Fruit fly (Drosophila melanogaster) whole organism, embryonic: Measurements from ENCODE around the gene CG13898.
A peak's percentile ranks its signal among the peaks of the same experiment; 100 is the strongest.

ENCODE experiments used
- Abd-B ChIP-seq: fragments of 200-800 bp; sonication (Bioruptor generic); optimal IDR thresholded peaks from 2 replicates; lab custom pipeline; 2018; ENCODE audit warnings: missing biosample characterization, mild to moderate bottlenecking, missing genetic modification characterization, moderate library complexity
- Ada2b ChIP-seq: fragments of 200-800 bp; sonication (Bioruptor generic); IDR thresholded peaks from 2 replicates; pipeline ENCODE4 v1.3.6; 2022; ENCODE audit warnings: missing biosample characterization, missing genetic modification characterization
- CG10979 ChIP-seq: fragments of 200-800 bp; sonication (Bioruptor generic); optimal IDR thresholded peaks from 2 replicates; lab custom pipeline; 2018; ENCODE audit warnings: missing biosample characterization, mild to moderate bottlenecking, missing genetic modification characterization, moderate library complexity
- CG11456 ChIP-seq: fragments of 200-800 bp; sonication (Bioruptor generic); IDR thresholded peaks from 3 replicates; pipeline ENCODE4 v1.3.6; 2022; ENCODE audit warnings: missing biosample characterization, missing genetic modification characterization
- CG1233 ChIP-seq: fragments of 200-800 bp; sonication (Bioruptor generic); optimal IDR thresholded peaks from 4 replicates; lab custom pipeline; 2018; ENCODE audit warnings: missing biosample characterization, mild to moderate bottlenecking, missing genetic modification characterization
- CG12391 ChIP-seq: fragments of 200-800 bp; sonication (Bioruptor generic); optimal IDR thresholded peaks from 3 replicates; lab custom pipeline; 2018; ENCODE audit warnings: missing biosample characterization, mild to moderate bottlenecking, missing genetic modification characterization, moderate library complexity
- CG12744 ChIP-seq: fragments of 200-800 bp; sonication (Bioruptor generic); optimal IDR thresholded peaks from 2 replicates; lab custom pipeline; 2016; ENCODE audit warnings: missing biosample characterization, missing genetic modification characterization
- CG12769 ChIP-seq: fragments of 200-800 bp; sonication (Bioruptor generic); optimal IDR thresholded peaks from 2 replicates; lab custom pipeline; 2019; ENCODE audit warnings: missing biosample characterization, mild to moderate bottlenecking, missing genetic modification characterization, moderate library complexity
- CG13424 ChIP-seq: fragments of 200-800 bp; sonication (Bioruptor generic); optimal IDR thresholded peaks from 2 replicates; lab custom pipeline; 2019; ENCODE audit warnings: missing biosample characterization, mild to moderate bottlenecking, missing genetic modification characterization, moderate library complexity
- CG13775 ChIP-seq: fragments of 200-800 bp; sonication (Bioruptor generic); optimal IDR thresholded peaks from 3 replicates; lab custom pipeline; 2017; ENCODE audit warnings: missing biosample characterization, mild to moderate bottlenecking, missing genetic modification characterization
- CG14050 ChIP-seq: fragments of 200-800 bp; sonication (Bioruptor generic); IDR thresholded peaks from 3 replicates; pipeline ENCODE4 v1.3.6; 2022; ENCODE audit warnings: missing biosample characterization, missing genetic modification characterization
- CG15269 ChIP-seq: fragments of 200-800 bp; sonication (Bioruptor generic); optimal IDR thresholded peaks from 2 replicates; lab custom pipeline; 2018; ENCODE audit warnings: missing biosample characterization, mild to moderate bottlenecking, missing genetic modification characterization, moderate library complexity
- CG16863 ChIP-seq: fragments of 200-800 bp; sonication (Bioruptor generic); optimal IDR thresholded peaks from 3 replicates; lab custom pipeline; 2016; ENCODE audit warnings: missing biosample characterization, missing genetic modification characterization
- CG2202 ChIP-seq: fragments of 200-800 bp; sonication (Bioruptor generic); optimal IDR thresholded peaks from 2 replicates; lab custom pipeline; 2018; ENCODE audit warnings: missing biosample characterization, mild to moderate bottlenecking, missing genetic modification characterization
- CG2889 ChIP-seq: fragments of 200-800 bp; sonication (Bioruptor generic); IDR thresholded peaks from 3 replicates; pipeline ENCODE4 v1.3.6; 2022; ENCODE audit warnings: missing biosample characterization, missing genetic modification characterization
- CG31441 ChIP-seq: fragments of 200-800 bp; sonication (Bioruptor generic); IDR thresholded peaks from 2 replicates; pipeline ENCODE4 v1.3.6; 2022; ENCODE audit warnings: missing biosample characterization, missing genetic modification characterization
- CG32772 ChIP-seq: fragments of 200-800 bp; sonication (Bioruptor generic); IDR thresholded peaks from 2 replicates; pipeline ENCODE4 v1.3.6; 2022; ENCODE audit warnings: missing biosample characterization, missing genetic modification characterization
- CG6813 ChIP-seq: fragments of 200-800 bp; sonication (Bioruptor generic); optimal IDR thresholded peaks from 2 replicates; lab custom pipeline; 2017; ENCODE audit warnings: missing biosample characterization, missing genetic modification characterization, mild to moderate bottlenecking, moderate library complexity, missing genetic modification reagents
- CkIIα-i1 ChIP-seq: fragments of 200-800 bp; sonication (Bioruptor generic); IDR thresholded peaks from 2 replicates; pipeline ENCODE4 v1.3.6; 2022; ENCODE audit warnings: missing biosample characterization, missing genetic modification characterization
- Dbx ChIP-seq: fragments of 200-800 bp; sonication (Bioruptor generic); IDR thresholded peaks from 3 replicates; pipeline ENCODE4 v1.3.6; 2022; ENCODE audit warnings: missing biosample characterization, missing genetic modification characterization
- Doc2 ChIP-seq: fragments of 200-800 bp; sonication (Bioruptor generic); IDR thresholded peaks from 2 replicates; pipeline ENCODE4 v1.3.6; 2022; ENCODE audit warnings: missing biosample characterization, missing genetic modification characterization
- E2f2 ChIP-seq: fragments of 200-800 bp; sonication (Bioruptor generic); IDR thresholded peaks from 2 replicates; pipeline ENCODE4 v1.3.6; 2022; ENCODE audit warnings: missing biosample characterization, missing genetic modification characterization
- Hey ChIP-seq: fragments of 200-800 bp; sonication (Bioruptor generic); optimal IDR thresholded peaks from 3 replicates; lab custom pipeline; 2018; ENCODE audit warnings: missing biosample characterization, mild to moderate bottlenecking, missing genetic modification characterization
- HmgD ChIP-seq: fragments of 200-800 bp; sonication (Bioruptor generic); optimal IDR thresholded peaks from 3 replicates; lab custom pipeline; 2016; ENCODE audit warnings: missing biosample characterization, missing genetic modification characterization
- Hr3 ChIP-seq: fragments of 200-800 bp; sonication (Bioruptor generic); optimal IDR thresholded peaks from 3 replicates; lab custom pipeline; 2016; ENCODE audit warnings: missing biosample characterization, missing genetic modification characterization
- Hr51 ChIP-seq, 2 experiments: fragments of 200-800 bp; sonication (Bioruptor generic); optimal IDR thresholded peaks; 2 replicates in 1 of 2; 3 replicates in 1 of 2; lab custom pipeline; 2016 to 2018; ENCODE audit warnings: missing biosample characterization in 2 of 2, missing genetic modification characterization in 2 of 2, mild to moderate bottlenecking in 1 of 2, moderate library complexity in 1 of 2
- Hsf ChIP-seq: fragments of 200-800 bp; sonication (Bioruptor generic); optimal IDR thresholded peaks from 3 replicates; lab custom pipeline; 2016; ENCODE audit warnings: missing biosample characterization, missing genetic modification characterization
- Opbp ChIP-seq: fragments of 200-800 bp; sonication (Bioruptor generic); IDR thresholded peaks from 3 replicates; pipeline ENCODE4 v1.3.6; 2022; ENCODE audit warnings: missing biosample characterization, missing genetic modification characterization; ENCODE audit not compliant: partially characterized antibody
- Optix ChIP-seq: fragments of 200-800 bp; sonication (Bioruptor generic); IDR thresholded peaks from 3 replicates; pipeline ENCODE4 v1.3.6; 2022; ENCODE audit warnings: missing biosample characterization, missing genetic modification characterization
- PHDP ChIP-seq: fragments of 200-800 bp; sonication (Bioruptor generic); optimal IDR thresholded peaks from 3 replicates; lab custom pipeline; 2018; ENCODE audit warnings: missing biosample characterization, mild to moderate bottlenecking, missing genetic modification characterization, moderate library complexity
- Sox102F ChIP-seq: fragments of 200-800 bp; sonication (Bioruptor generic); optimal IDR thresholded peaks from 2 replicates; lab custom pipeline; 2018; ENCODE audit warnings: missing biosample characterization, mild to moderate bottlenecking, missing genetic modification characterization, moderate library complexity
- Sry-β ChIP-seq: fragments of 200-800 bp; sonication (Bioruptor generic); optimal IDR thresholded peaks from 2 replicates; lab custom pipeline; 2018; ENCODE audit warnings: missing biosample characterization, mild to moderate bottlenecking, missing genetic modification characterization, moderate library complexity
- al ChIP-seq: fragments of 200-800 bp; sonication (Bioruptor generic); IDR thresholded peaks from 2 replicates; pipeline ENCODE4 v1.3.6; 2022; ENCODE audit warnings: missing biosample characterization, missing genetic modification characterization
- cad ChIP-seq: fragments of >200 bp; optimal IDR thresholded peaks from 2 replicates; lab custom pipeline; 2017; ENCODE audit warnings: missing biosample characterization, missing genetic modification characterization
- dmrt99B ChIP-seq: fragments of 200-800 bp; sonication (Bioruptor generic); optimal IDR thresholded peaks from 2 replicates; lab custom pipeline; 2018; ENCODE audit warnings: missing biosample characterization, mild to moderate bottlenecking, missing genetic modification characterization, moderate library complexity
- eyg ChIP-seq: fragments of 200-800 bp; sonication (Bioruptor generic); optimal IDR thresholded peaks from 3 replicates; lab custom pipeline; 2016; ENCODE audit warnings: missing biosample characterization, missing genetic modification characterization
- fd96Cb ChIP-seq: fragments of 200-800 bp; sonication (Bioruptor generic); optimal IDR thresholded peaks from 2 replicates; lab custom pipeline; 2018; ENCODE audit warnings: missing biosample characterization, mild to moderate bottlenecking, missing genetic modification characterization, moderate library complexity
- grn ChIP-seq: fragments of 200-800 bp; sonication (Bioruptor generic); optimal IDR thresholded peaks from 3 replicates; lab custom pipeline; 2017; ENCODE audit warnings: missing biosample characterization, missing genetic modification characterization
- h ChIP-seq: fragments of >200 bp; optimal IDR thresholded peaks from 2 replicates; lab custom pipeline; 2017
- jing ChIP-seq: fragments of 200-800 bp; sonication (Bioruptor generic); optimal IDR thresholded peaks from 2 replicates; lab custom pipeline; 2018; ENCODE audit warnings: missing biosample characterization, mild to moderate bottlenecking, missing genetic modification characterization
- lilli ChIP-seq: fragments of 200-800 bp; sonication (Bioruptor generic); optimal IDR thresholded peaks from 3 replicates; lab custom pipeline; 2016; ENCODE audit warnings: missing biosample characterization, missing genetic modification characterization
- mirr ChIP-seq: fragments of 200-800 bp; sonication (Bioruptor generic); optimal IDR thresholded peaks from 3 replicates; lab custom pipeline; 2018; ENCODE audit warnings: missing biosample characterization, mild to moderate bottlenecking, missing genetic modification characterization
- nmo ChIP-seq: fragments of 200-800 bp; sonication (Bioruptor generic); optimal IDR thresholded peaks from 2 replicates; lab custom pipeline; 2018; ENCODE audit warnings: missing biosample characterization, mild to moderate bottlenecking, missing genetic modification characterization, moderate library complexity
- pum ChIP-seq: fragments of 200-800 bp; sonication (Bioruptor generic); optimal IDR thresholded peaks from 2 replicates; lab custom pipeline; 2016; ENCODE audit warnings: missing biosample characterization, missing genetic modification characterization
- rib ChIP-seq: fragments of 200-800 bp; sonication (Bioruptor generic); IDR thresholded peaks from 2 replicates; pipeline ENCODE4 v1.3.6; 2022; ENCODE audit warnings: missing biosample characterization, missing genetic modification characterization
- slp2 ChIP-seq: fragments of 200-800 bp; sonication (Bioruptor generic); optimal IDR thresholded peaks from 2 replicates; lab custom pipeline; 2016; ENCODE audit warnings: missing biosample characterization, missing genetic modification characterization
- so ChIP-seq: fragments of 200-800 bp; sonication (Bioruptor generic); IDR thresholded peaks from 3 replicates; pipeline ENCODE4 v1.3.6; 2022; ENCODE audit warnings: missing biosample characterization, missing genetic modification characterization
- trh ChIP-seq: fragments of 200-800 bp; sonication (Bioruptor generic); optimal IDR thresholded peaks from 2 replicates; lab custom pipeline; 2016; ENCODE audit warnings: missing biosample characterization, missing genetic modification characterization
- tup ChIP-seq: fragments of 200-800 bp; sonication (Bioruptor generic); optimal IDR thresholded peaks from 2 replicates; lab custom pipeline; 2016; ENCODE audit warnings: missing biosample characterization, mild to moderate bottlenecking, missing genetic modification characterization, moderate library complexity
- twi ChIP-seq: fragments of 200-800 bp; optimal IDR thresholded peaks from 2 replicates; lab custom pipeline; 2019; ENCODE audit warnings: missing biosample characterization, mild to moderate bottlenecking, missing genetic modification characterization, moderate library complexity
- wdn ChIP-seq: fragments of 200-800 bp; sonication (Bioruptor generic); IDR thresholded peaks from 2 replicates; pipeline ENCODE4 v1.3.6; 2022; ENCODE audit warnings: missing biosample characterization, missing genetic modification characterization

The CG13898 gene

DNA sequence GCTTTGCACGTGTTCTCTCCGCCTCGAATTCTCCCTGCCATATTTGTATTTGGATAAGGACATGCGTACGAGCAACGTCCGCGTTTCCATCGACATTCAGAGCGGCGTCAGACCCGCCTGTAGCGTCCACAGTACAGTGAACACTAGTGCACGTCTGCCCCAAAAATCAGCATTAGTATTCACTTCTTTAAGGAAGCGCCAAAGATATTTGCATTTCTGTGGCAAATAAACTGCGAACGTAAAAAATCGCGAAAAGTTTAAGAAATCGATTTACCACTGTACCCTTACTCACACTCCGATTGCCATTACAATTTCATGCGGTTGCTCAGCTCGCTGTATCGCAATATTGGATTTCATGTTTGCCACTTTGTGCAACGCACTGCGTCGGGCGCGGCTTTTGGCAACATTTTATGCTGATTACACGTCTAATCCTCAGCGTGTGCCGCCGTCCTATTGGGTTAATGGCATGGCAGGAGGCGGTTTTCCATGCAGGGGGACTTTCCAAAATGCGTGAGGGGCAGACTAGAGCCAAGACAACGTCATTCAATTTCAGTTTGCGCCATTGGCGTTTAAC, 1.1 kb downstream of the CG13898 start (continued):
- TF ChIP-seq twi (peak; percentile 76), CG15269 (peak; percentile 87), CkIIα-i1 (GFP tag; lab: Robert Waterston, UW) (no peak), CG2202 (tag; lab: Kevin White, UChicago) (peak; percentile 60), CG11456 (GFP tag; lab: Robert Waterston, UW) (peak; percentile 94), CG12744 (GFP tag; lab: Kevin White, UChicago) (peak; percentile 75), jing (peak; percentile 88), CG1233 (GFP tag; lab: Kevin White, UChicago) (peak; percentile 70), nmo (GFP tag; lab: Kevin White, UChicago) (peak; percentile 84), CG31441 (GFP tag; lab: Robert Waterston, UW) (peak; percentile 77), slp2 (GFP tag; lab: Kevin White, UChicago) (peak; percentile 87), CG13775 (GFP tag; lab: Kevin White, UChicago) (peak; percentile 77), Doc2 (GFP tag; lab: Robert Waterston, UW) (0 out of 2 replicates have a peak, but pooled peaks have one; percentile 30), Sry-β (GFP tag; lab: Kevin White, UChicago) (peak; percentile 2), Opbp (GFP tag; lab: Robert Waterston, UW) (no peak), CG13424 (tag; lab: Kevin White, UChicago) (peak; percentile 89), CG12769 (tag; lab: Kevin White, UChicago) (peak; percentile 96), CG16863 (GFP tag; lab: Kevin White, UChicago) (peak; percentile 90), trh (GFP tag; lab: Kevin White, UChicago) (peak; percentile 38), HmgD (GFP tag; lab: Kevin White, UChicago) (peak; percentile 84), eyg (GFP tag; lab: Kevin White, UChicago) (peak; percentile 83), fd96Cb (tag; lab: Kevin White, UChicago) (peak; percentile 88), mirr (GFP tag; lab: Kevin White, UChicago) (peak; percentile 67), rib (GFP tag; lab: Robert Waterston, UW) (peak; percentile 89), CG32772 (GFP tag; lab: Robert Waterston, UW) (peak; percentile 94), CG2889 (peak; percentile 77), so (GFP tag; lab: Robert Waterston, UW) (peak; percentile 91), pum (GFP tag; lab: Kevin White, UChicago) (peak; percentile 83), Hsf (GFP tag; lab: Kevin White, UChicago) (peak; percentile 91), Abd-B (peak; percentile 81), Hey (tag; lab: Kevin White, UChicago) (peak; percentile 98), Dbx (GFP tag; lab: Robert Waterston, UW) (peak; percentile 91), Ada2b (peak; percentile 91), tup (GFP tag; lab: Kevin White, UChicago) (peak; percentile 91), Sox102F (GFP tag; lab: Kevin White, UChicago) (peak; percentile 90), lilli (GFP tag; lab: Kevin White, UChicago) (peak; percentile 91), grn (GFP tag; lab: Kevin White, UChicago) (peak; percentile 20), Hr51 (GFP tag; optimal IDR thresholded peaks at IDR 0.05; lab: Kevin White, UChicago) (peak; percentile 86 to 87), h (lab: Kevin White, UChicago) (no peak), cad (no peak), dmrt99B (tag; lab: Kevin White, UChicago) (peak; percentile 88), CG14050 (peak; percentile 86), CG12391 (peak; percentile 86), E2f2 (peak; percentile 59; the same call in 1 of the 2 replicates), Hr3 (peak; percentile 80), Optix (GFP tag; lab: Robert Waterston, UW) (peak; percentile 94), wdn (GFP tag; lab: Robert Waterston, UW) (peak; percentile 86), CG6813 (GFP tag; lab: Kevin White, UChicago) (peak; percentile 90), PHDP (tag; lab: Kevin White, UChicago) (peak; percentile 87), al (peak; percentile 63), CG10979 (tag; lab: Kevin White, UChicago) (peak; percentile 81)
